Fruit fly (Drosophila melanogaster): ENCODE results near the gene CG3036.
A peak's percentile ranks its signal among the peaks of the same experiment; 100 is the strongest.

Gene CG3036

dm6 chr2L:4888541-4888940 lies 3.4 kb upstream of the CG3036 start:
- TF ChIP-seq noc (tag; optimal IDR thresholded peaks at IDR 0.05): no peak

- TF ChIP-seq noc (tag; optimal IDR thresholded peaks at IDR 0.05): no peak
Observed at dm6 chr2L:4889451-4890045, 2.4 kb upstream of the CG3036 start, which contains the start of gene CG15625. Gene CG15625, plus strand, starts transcription at chr2L:4889995.

dm6 chr2L:4893612-4894011 lies 1.7 kb downstream of the CG3036 start:
- TF ChIP-seq noc (tag; optimal IDR thresholded peaks at IDR 0.05): no peak

dm6 chr2L:4895902-4896301 lies 4.0 kb downstream of the CG3036 start:
- no peak for TF ChIP-seq noc (tag; optimal IDR thresholded peaks at IDR 0.05)

- TF ChIP-seq noc (tag; optimal IDR thresholded peaks at IDR 0.05): peak; percentile 68
Observed at dm6 chr2L:4896484-4897205, 4.7 kb downstream of the CG3036 start.

dm6 chr2L:4898165-4898564 lies 6.3 kb downstream of the CG3036 start:
- no peak for TF ChIP-seq noc (tag; optimal IDR thresholded peaks at IDR 0.05)

- peak; percentile 71 for TF ChIP-seq noc (tag; optimal IDR thresholded peaks at IDR 0.05)
Observed at dm6 chr2L:4899599-4900559, 8.0 kb downstream of the CG3036 start.

dm6 chr2L:4903838-4904237 lies 11.9 kb downstream of the CG3036 start:
- TF ChIP-seq noc (tag; optimal IDR thresholded peaks at IDR 0.05): no peak

- no peak for TF ChIP-seq noc (tag; optimal IDR thresholded peaks at IDR 0.05)
Observed at dm6 chr2L:4905365-4906280, 13.7 kb downstream of the CG3036 start.

- no peak for TF ChIP-seq noc (tag; optimal IDR thresholded peaks at IDR 0.05)
Observed at dm6 chr2L:4906546-4907250, 14.8 kb downstream of the CG3036 start, which contains the start of gene snsl. Gene snsl, minus strand, starts transcription at chr2L:4906762.

dm6 chr2L:4907986-4908385 lies 16.1 kb downstream of the CG3036 start:
- no peak for TF ChIP-seq noc (tag; optimal IDR thresholded peaks at IDR 0.05)

dm6 chr2L:4915715-4916153 lies 23.8 kb downstream of the CG3036 start:
- no peak for TF ChIP-seq noc (tag; optimal IDR thresholded peaks at IDR 0.05)

- no peak for TF ChIP-seq noc (tag; optimal IDR thresholded peaks at IDR 0.05)
Observed at dm6 chr2L:4916738-4917137, 24.8 kb downstream of the CG3036 start.

- TF ChIP-seq noc (tag; optimal IDR thresholded peaks at IDR 0.05): no peak
Observed at dm6 chr2L:4928340-4928739, 36.4 kb downstream of the CG3036 start.

- TF ChIP-seq noc (tag; optimal IDR thresholded peaks at IDR 0.05): no peak
Observed at dm6 chr2L:4930541-4930940, 38.6 kb downstream of the CG3036 start.
